Worm (Caenorhabditis elegans) whole organism, young adult: ENCODE measurements around the gene cfp-1.

Experiments used
- B0035.1 ChIP-seq: sonication (generic microtip); optimal IDR thresholded peaks from 2 replicates; lab custom pipeline; 2016; ENCODE audit warnings: missing genetic modification characterization, mild to moderate bottlenecking, missing compliant biosample characterization, missing genotype, missing genetic modification reagents
- B0261.1 ChIP-seq: sonication (generic microtip); optimal IDR thresholded peaks from 2 replicates; lab custom pipeline; 2016; ENCODE audit warnings: mild to moderate bottlenecking, missing genetic modification characterization, moderate library complexity, missing compliant biosample characterization
- C06A6.2 ChIP-seq: fragments of 200-800 bp; sonication (Bioruptor generic); conservative IDR thresholded peaks from 2 replicates; pipeline ENCODE4 v1.3.6; 2022; ENCODE audit warnings: missing genetic modification characterization, missing compliant biosample characterization
- D2030.7 ChIP-seq: fragments of 200-800 bp; sonication (Bioruptor generic); IDR thresholded peaks from 2 replicates; pipeline ENCODE4 v1.3.6; 2022; ENCODE audit warnings: missing genetic modification reagents, missing genetic modification characterization, missing compliant biosample characterization
- F33H1.4 ChIP-seq: fragments of 200-800 bp; sonication (Bioruptor generic); IDR thresholded peaks from 2 replicates; pipeline ENCODE4 v1.3.6; 2022; ENCODE audit warnings: missing genetic modification reagents, missing genetic modification characterization, missing compliant biosample characterization
- F49E8.2 ChIP-seq: sonication (generic microtip); optimal IDR thresholded peaks from 3 replicates; lab custom pipeline; 2017; ENCODE audit warnings: missing genetic modification characterization, mild to moderate bottlenecking, missing compliant biosample characterization, antibody characterized with exemption, moderate library complexity; ENCODE audit not compliant: insufficient read depth
- F55B11.4 ChIP-seq: sonication (generic microtip); optimal IDR thresholded peaks from 2 replicates; lab custom pipeline; 2016; ENCODE audit warnings: missing compliant biosample characterization, missing genetic modification characterization, borderline replicate concordance; ENCODE audit not compliant: insufficient read depth
- aptf-2 ChIP-seq: fragments of 200-800 bp; sonication (Bioruptor generic); conservative IDR thresholded peaks from 2 replicates; pipeline ENCODE4 v1.3.6; 2022; ENCODE audit warnings: missing genetic modification reagents, missing genetic modification characterization, missing compliant biosample characterization
- attf-5 ChIP-seq: fragments of 200-800 bp; sonication (Bioruptor generic); optimal IDR thresholded peaks from 2 replicates; lab custom pipeline; 2018; ENCODE audit warnings: mild to moderate bottlenecking, missing genetic modification characterization, missing compliant biosample characterization
- attf-6 ChIP-seq: fragments of 200-800 bp; sonication (Bioruptor generic); IDR thresholded peaks from 2 replicates; pipeline ENCODE4 v1.3.6; 2022; ENCODE audit warnings: missing genetic modification reagents, missing genetic modification characterization, missing compliant biosample characterization
- cebp-1 ChIP-seq, 2 experiments: fragments of 200-800 bp in 1 of 2; sonication (Bioruptor generic) in 1 of 2; sonication (generic microtip) in 1 of 2; IDR thresholded peaks in 1 of 2; optimal IDR thresholded peaks in 1 of 2; 2 replicates each; pipeline versions ENCODE4 v1.3.6 to Lab custom; 2017 to 2022; ENCODE audit warnings: missing compliant biosample characterization in 2 of 2, missing genetic modification characterization in 2 of 2, mild to moderate bottlenecking in 1 of 2, missing genetic modification reagents in 1 of 2, moderate library complexity in 1 of 2
- ceh-58 ChIP-seq: fragments of 200-800 bp; sonication (Bioruptor generic); IDR thresholded peaks from 2 replicates; pipeline ENCODE4 v1.3.6; 2022; ENCODE audit warnings: missing genetic modification characterization, missing compliant biosample characterization
- ceh-91 ChIP-seq: fragments of 200-800 bp; sonication (Bioruptor generic); IDR thresholded peaks from 2 replicates; pipeline ENCODE4 v1.3.6; 2022; ENCODE audit warnings: missing genetic modification reagents, missing genetic modification characterization, missing compliant biosample characterization
- dpl-1 ChIP-seq: fragments of 150-350 bp; optimal IDR thresholded peaks from 2 replicates; lab custom pipeline; 2014; ENCODE audit warnings: missing biosample characterization, missing genetic modification reagents, missing genetic modification characterization
- efl-1 ChIP-seq: fragments of 150-350 bp; optimal IDR thresholded peaks from 2 replicates; lab custom pipeline; 2014; ENCODE audit warnings: missing biosample characterization, missing genetic modification reagents, missing genetic modification characterization
- egl-18 ChIP-seq: fragments of 200-800 bp; sonication (Bioruptor generic); IDR thresholded peaks from 2 replicates; pipeline ENCODE4 v1.3.6; 2022; ENCODE audit warnings: missing genetic modification reagents, missing genetic modification characterization, missing compliant biosample characterization
- egrh-3 ChIP-seq: fragments of 200-800 bp; sonication (Bioruptor generic); IDR thresholded peaks from 2 replicates; pipeline ENCODE4 v1.3.6; 2022; ENCODE audit warnings: missing genetic modification reagents, missing genetic modification characterization, missing compliant biosample characterization
- gei-17 ChIP-seq: fragments of 200-800 bp; sonication (Bioruptor generic); optimal IDR thresholded peaks from 2 replicates; lab custom pipeline; 2018; ENCODE audit warnings: mild to moderate bottlenecking, missing genetic modification characterization, missing compliant biosample characterization
- him-1 ChIP-seq: sonication (generic microtip); optimal IDR thresholded peaks from 2 replicates; lab custom pipeline; 2016; ENCODE audit warnings: missing genotype, missing genetic modification reagents, missing genetic modification characterization, missing compliant biosample characterization
- hlh-26 ChIP-seq: fragments of 200-800 bp; sonication (Bioruptor generic); conservative IDR thresholded peaks from 2 replicates; pipeline ENCODE4 v1.3.6; 2022; ENCODE audit warnings: missing genetic modification reagents, missing genetic modification characterization, missing compliant biosample characterization
- hmg-1.2 ChIP-seq: fragments of 200-800 bp; sonication (Bioruptor generic); IDR thresholded peaks from 2 replicates; pipeline ENCODE4 v1.3.6; 2022; ENCODE audit warnings: missing genetic modification reagents, missing genetic modification characterization, missing compliant biosample characterization
- hrde-1 ChIP-seq: sonication (generic microtip); optimal IDR thresholded peaks from 2 replicates; lab custom pipeline; 2016; ENCODE audit warnings: missing genetic modification characterization, mild to moderate bottlenecking, missing compliant biosample characterization, moderate library complexity, missing genotype, missing genetic modification reagents, borderline replicate concordance
- lin-26 ChIP-seq: fragments of 200-800 bp; sonication (Bioruptor generic); IDR thresholded peaks from 2 replicates; pipeline ENCODE4 v1.3.6; 2022; ENCODE audit warnings: missing genetic modification reagents, missing genetic modification characterization, missing compliant biosample characterization
- lin-35 ChIP-seq, 3 experiments: fragments of 150-350 bp in 2 of 3; sonication (generic microtip) in 1 of 3; optimal IDR thresholded peaks; 2 replicates each; lab custom pipeline; 2014 to 2018; ENCODE audit warnings: missing biosample characterization in 3 of 3, missing genetic modification characterization in 3 of 3, missing genetic modification reagents in 3 of 3
- lin-54 ChIP-seq: fragments of 200-800 bp; sonication (Bioruptor generic); optimal IDR thresholded peaks from 2 replicates; lab custom pipeline; 2018; ENCODE audit warnings: mild to moderate bottlenecking, missing genetic modification characterization, missing compliant biosample characterization
- lir-1 ChIP-seq: fragments of 200-800 bp; sonication (Bioruptor generic); conservative IDR thresholded peaks from 2 replicates; pipeline ENCODE4 v1.3.6; 2022; ENCODE audit warnings: missing genetic modification reagents, missing genetic modification characterization, missing compliant biosample characterization
- lsl-1 ChIP-seq: fragments of 200-800 bp; sonication (Bioruptor generic); optimal IDR thresholded peaks from 2 replicates; lab custom pipeline; 2018; ENCODE audit warnings: mild to moderate bottlenecking, missing genetic modification characterization, moderate library complexity, missing compliant biosample characterization
- madf-10 ChIP-seq: sonication (generic microtip); optimal IDR thresholded peaks from 2 replicates; lab custom pipeline; 2016; ENCODE audit warnings: mild to moderate bottlenecking, missing genetic modification characterization, missing compliant biosample characterization
- madf-6 ChIP-seq: fragments of 200-800 bp; sonication (Bioruptor generic); IDR thresholded peaks from 2 replicates; pipeline ENCODE4 v1.3.6; 2022; ENCODE audit warnings: missing genetic modification reagents, missing genetic modification characterization, missing compliant biosample characterization
- madf-8 ChIP-seq: fragments of 200-800 bp; sonication (Bioruptor generic); conservative IDR thresholded peaks from 2 replicates; pipeline ENCODE4 v1.3.6; 2022; ENCODE audit warnings: missing genetic modification reagents, missing genetic modification characterization, missing compliant biosample characterization
- mcd-1 ChIP-seq: fragments of 200-800 bp; sonication (Bioruptor generic); IDR thresholded peaks from 2 replicates; pipeline ENCODE4 v1.3.6; 2022; ENCODE audit warnings: missing genetic modification reagents, missing genetic modification characterization, missing compliant biosample characterization
- mel-28 ChIP-seq: sonication (generic microtip); optimal IDR thresholded peaks from 2 replicates; lab custom pipeline; 2016; ENCODE audit warnings: borderline replicate concordance, mild to moderate bottlenecking, missing genetic modification characterization, missing compliant biosample characterization
- nfya-2 ChIP-seq: fragments of 200-800 bp; sonication (Bioruptor generic); IDR thresholded peaks from 2 replicates; pipeline ENCODE4 v1.3.6; 2022; ENCODE audit warnings: missing genetic modification reagents, missing genetic modification characterization, missing compliant biosample characterization
- nhr-80 ChIP-seq: sonication (generic microtip); optimal IDR thresholded peaks from 2 replicates; lab custom pipeline; 2016; ENCODE audit warnings: missing genetic modification characterization, missing compliant biosample characterization
- rcor-1 ChIP-seq: fragments of 200-800 bp; sonication (Bioruptor generic); IDR thresholded peaks from 2 replicates; pipeline ENCODE4 v1.3.6; 2022; ENCODE audit warnings: missing genetic modification reagents, missing genetic modification characterization, missing compliant biosample characterization
- rec-8 ChIP-seq, 2 experiments: sonication (generic microtip); optimal IDR thresholded peaks; 2 replicates each; lab custom pipeline; 2016; ENCODE audit warnings: mild to moderate bottlenecking in 2 of 2, missing genetic modification characterization in 2 of 2, missing genetic modification reagents in 2 of 2, missing genotype in 2 of 2, missing biosample characterization in 1 of 2, missing compliant biosample characterization in 1 of 2, moderate library complexity in 1 of 2
- sdz-38 ChIP-seq: sonication (generic microtip); optimal IDR thresholded peaks from 2 replicates; lab custom pipeline; 2016; ENCODE audit warnings: missing genotype, missing genetic modification characterization, missing compliant biosample characterization
- snpc-1.1 ChIP-seq: sonication (generic microtip); optimal IDR thresholded peaks from 2 replicates; lab custom pipeline; 2017; ENCODE audit warnings: missing genetic modification characterization, mild to moderate bottlenecking, missing compliant biosample characterization, antibody characterized with exemption, moderate library complexity, missing genotype, missing genetic modification reagents; ENCODE audit not compliant: insufficient read depth
- snpc-1.3 ChIP-seq: sonication (generic microtip); optimal IDR thresholded peaks from 2 replicates; lab custom pipeline; 2017; ENCODE audit warnings: missing genetic modification characterization, mild to moderate bottlenecking, missing compliant biosample characterization, antibody characterized with exemption, moderate library complexity, missing genotype, missing genetic modification reagents; ENCODE audit not compliant: insufficient read depth
- snpc-3.4 ChIP-seq: sonication (generic microtip); optimal IDR thresholded peaks from 2 replicates; lab custom pipeline; 2017; ENCODE audit warnings: missing genetic modification characterization, mild to moderate bottlenecking, missing compliant biosample characterization, antibody characterized with exemption, moderate library complexity, missing genotype, missing genetic modification reagents
- snpc-4 ChIP-seq, 5 experiments: fragments of 150-350 bp in 1 of 5; sonication (generic microtip) in 4 of 5; optimal IDR thresholded peaks; 2 replicates each; lab custom pipeline; 2014 to 2018; ENCODE audit warnings: missing genetic modification characterization in 5 of 5, missing biosample characterization in 3 of 5, antibody characterized with exemption in 2 of 5, mild to moderate bottlenecking in 2 of 5, missing compliant biosample characterization in 2 of 5, missing genotype in 2 of 5, moderate library complexity in 2 of 5, missing genetic modification reagents in 1 of 5
- tlf-1 ChIP-seq: fragments of 200-800 bp; sonication (Bioruptor generic); optimal IDR thresholded peaks from 2 replicates; lab custom pipeline; 2018; ENCODE audit warnings: mild to moderate bottlenecking, missing genetic modification characterization, missing compliant biosample characterization
- zfh-2 ChIP-seq: fragments of 200-800 bp; sonication (Bioruptor generic); conservative IDR thresholded peaks from 2 replicates; pipeline ENCODE4 v1.3.6; 2022; ENCODE audit warnings: missing genetic modification reagents, missing genetic modification characterization, missing compliant biosample characterization
- ztf-26 ChIP-seq: sonication (generic microtip); optimal IDR thresholded peaks from 2 replicates; lab custom pipeline; 2017; ENCODE audit warnings: missing genetic modification characterization, missing compliant biosample characterization
- ztf-28 ChIP-seq: fragments of 200-800 bp; sonication (Bioruptor generic); IDR thresholded peaks from 2 replicates; pipeline ENCODE4 v1.3.6; 2022; ENCODE audit warnings: missing genetic modification reagents, missing genetic modification characterization, missing compliant biosample characterization

Gene cfp-1

ce11 chrIV:14070185-14070991 is 6.8 kb upstream of the cfp-1 start:
- peak; percentile 71 for TF ChIP-seq F33H1.4
- TF ChIP-seq F55B11.4 = no peak
- no peak for TF ChIP-seq rec-8 (tag; optimal IDR thresholded peaks at IDR 0.05; lab: Kevin White, UChicago)
- peak; percentile 66 for TF ChIP-seq efl-1 (GFP tag; lab: Kevin White, UChicago)
- TF ChIP-seq dpl-1 (GFP tag; lab: Kevin White, UChicago) = peak; percentile 73
- peak; percentile 87 for TF ChIP-seq attf-6
- peak; percentile 70 for TF ChIP-seq lin-54
- peak; percentile 15 for TF ChIP-seq F49E8.2 (tag; lab: Kevin White, UChicago)
- TF ChIP-seq egrh-3 (GFP tag; lab: Robert Waterston, UW) = no peak
- TF ChIP-seq madf-6 (GFP tag; lab: Robert Waterston, UW) = peak; percentile 70
- TF ChIP-seq lsl-1 = peak; percentile 6
- TF ChIP-seq mcd-1 (GFP tag; lab: Robert Waterston, UW) = peak; percentile 89
- TF ChIP-seq snpc-1.1 (tag; lab: Kevin White, UChicago) = no peak
- 0 out of 2 replicates have a peak, but pooled peaks have one; percentile 15 for TF ChIP-seq rcor-1
- TF ChIP-seq madf-8 (GFP tag; lab: Robert Waterston, UW) = peak; percentile 47; the same call in 1 of the 2 replicates
- no peak for TF ChIP-seq hlh-26
- TF ChIP-seq cebp-1 (GFP tag; IDR thresholded peaks at IDR 0.05; lab: Robert Waterston, UW) = peak; percentile 96
- peak; percentile 98 for TF ChIP-seq cebp-1 (tag; optimal IDR thresholded peaks at IDR 0.05; lab: Kevin White, UChicago)
- TF ChIP-seq B0261.1 (tag; lab: Kevin White, UChicago) = no peak
- TF ChIP-seq lin-35 (GFP tag; optimal IDR thresholded peaks at IDR 0.05; lab: Kevin White, UChicago) = peak in 1 of 3 experiments; percentile 20
- peak; percentile 37 for TF ChIP-seq nhr-80
- TF ChIP-seq ztf-26 = no peak
- TF ChIP-seq zfh-2 (GFP tag; lab: Robert Waterston, UW) = peak; percentile 61; the same call in 1 of the 2 replicates
- peak; percentile 22; the same call in 1 of the 2 replicates for TF ChIP-seq D2030.7
- no peak for TF ChIP-seq lin-26 (GFP tag; lab: Robert Waterston, UW)
- no peak for TF ChIP-seq ztf-28
- TF ChIP-seq snpc-3.4 (tag; lab: Kevin White, UChicago) = peak; percentile 60
- TF ChIP-seq mel-28 (tag; lab: Kevin White, UChicago) = no peak
- peak; percentile 70 for TF ChIP-seq snpc-1.3 (tag; lab: Kevin White, UChicago)
- peak; percentile 57 for TF ChIP-seq snpc-4 (GFP tag; optimal IDR thresholded peaks at IDR 0.05; lab: Kevin White, UChicago)
- TF ChIP-seq snpc-4 (tag; optimal IDR thresholded peaks at IDR 0.05; lab: Kevin White, UChicago) = peak in 3 of 4 experiments; percentile 70 to 88 (median 85)
- peak; percentile 43; the same call in 1 of the 2 replicates for TF ChIP-seq ceh-91
- no peak for TF ChIP-seq hrde-1

DNA sequence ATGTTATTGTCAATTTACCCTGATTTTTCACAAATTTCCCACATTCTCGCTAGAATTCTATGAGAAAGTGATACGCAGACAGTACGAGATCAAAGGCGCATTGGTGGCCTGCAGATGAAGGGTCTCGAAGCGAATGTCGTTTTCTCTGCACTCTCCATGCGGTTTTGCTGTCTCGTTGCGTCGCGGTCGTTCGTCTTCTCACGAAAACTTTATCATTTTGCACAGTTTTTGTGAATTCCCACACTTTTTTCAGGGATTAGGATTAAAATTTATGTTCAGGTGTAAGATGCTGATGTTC is 6.3 kb upstream of the cfp-1 start:
- TF ChIP-seq him-1 = peak; percentile 28
- no peak for TF ChIP-seq ceh-58 (GFP tag; lab: Robert Waterston, UW)
- 0 out of 2 replicates have a peak, but pooled peaks have one; percentile 14 for TF ChIP-seq lir-1 (GFP tag; lab: Robert Waterston, UW)
- no peak for TF ChIP-seq gei-17 (GFP tag; lab: Kevin White, UChicago)
- TF ChIP-seq rcor-1 = peak; percentile 64
- no peak for TF ChIP-seq zfh-2 (GFP tag; lab: Robert Waterston, UW)
- TF ChIP-seq attf-5 = peak; percentile 77
- TF ChIP-seq egl-18 = no peak
- TF ChIP-seq F55B11.4 = no peak
- peak; percentile 83 for TF ChIP-seq D2030.7
- 0 out of 2 replicates have a peak, but pooled peaks have one; percentile 18 for TF ChIP-seq aptf-2
- no peak for TF ChIP-seq B0035.1 (tag; lab: Kevin White, UChicago)
- TF ChIP-seq hmg-1.2 (GFP tag; lab: Robert Waterston, UW) = peak; percentile 71
- TF ChIP-seq madf-10 (tag; lab: Kevin White, UChicago) = peak; percentile 12
- TF ChIP-seq sdz-38 (tag; lab: Kevin White, UChicago) = no peak
- no peak for TF ChIP-seq nfya-2 (GFP tag; lab: Robert Waterston, UW)
- peak; percentile 74 for TF ChIP-seq tlf-1 (GFP tag; lab: Kevin White, UChicago)
- TF ChIP-seq C06A6.2 (GFP tag; lab: Robert Waterston, UW) = no peak
